Worm (Caenorhabditis elegans): ENCODE measurements around the gene ZK632.2.

Gene ZK632.2

ce11 chrIII:9782011-9782436 lies 16.9 kb upstream of the ZK632.2 start, which contains the start of gene vha-2:
vha-2 (plus strand) TSS chrIII:9782164.
- no peak for TF ChIP-seq unc-62 (GFP tag; optimal IDR thresholded peaks at IDR 0.05)
- peak; percentile 75 for TF ChIP-seq ama-1 (optimal IDR thresholded peaks at IDR 0.05)
- TF ChIP-seq nhr-43 (tag; optimal IDR thresholded peaks at IDR 0.05; ENCODE audit: poor library complexity, severe bottlenecking) = peak; percentile 37
- TF ChIP-seq elt-1 (tag; optimal IDR thresholded peaks at IDR 0.05) = no peak
- TF ChIP-seq nhr-77 (tag; optimal IDR thresholded peaks at IDR 0.05) = no peak
- no peak for TF ChIP-seq elt-3 (tag; optimal IDR thresholded peaks at IDR 0.05)
- TF ChIP-seq fkh-10 (GFP tag; optimal IDR thresholded peaks at IDR 0.05) = no peak
- peak; percentile 15 for TF ChIP-seq elt-2 (tag; optimal IDR thresholded peaks at IDR 0.05)
- TF ChIP-seq pqm-1 (tag; optimal IDR thresholded peaks at IDR 0.05) = no peak

- TF ChIP-seq mdl-1 (tag; optimal IDR thresholded peaks at IDR 0.05) (no peak), pqm-1 (tag; optimal IDR thresholded peaks at IDR 0.05) (no peak), sea-2 (GFP tag; optimal IDR thresholded peaks at IDR 0.05) (no peak), elt-2 (tag; optimal IDR thresholded peaks at IDR 0.05) (no peak), tbx-2 (tag; optimal IDR thresholded peaks at IDR 0.05) (no peak), lin-39 (tag; optimal IDR thresholded peaks at IDR 0.05) (no peak), skn-1 (tag; optimal IDR thresholded peaks at IDR 0.05) (no peak), ZK546.5 (tag; optimal IDR thresholded peaks at IDR 0.05) (no peak), ceh-16 (tag; optimal IDR thresholded peaks at IDR 0.05) (no peak), fkh-2 (tag; optimal IDR thresholded peaks at IDR 0.05) (no peak), eor-1 (tag; optimal IDR thresholded peaks at IDR 0.05) (no peak)
Observed at ce11 chrIII:9782483-9783081, 16.3 kb upstream of the ZK632.2 start, which contains the start of gene R10E11.6. R10E11.6 (plus strand) TSS chrIII:9783006.

- no peak for TF ChIP-seq nhr-67 (tag; optimal IDR thresholded peaks at IDR 0.05)
- TF ChIP-seq lsy-12 (tag; optimal IDR thresholded peaks at IDR 0.05) = peak; percentile 63
- peak; percentile 22 for TF ChIP-seq ceh-28 (tag; optimal IDR thresholded peaks at IDR 0.05)
- peak; percentile 24 for TF ChIP-seq elt-2 (tag; optimal IDR thresholded peaks at IDR 0.05)
- no peak for TF ChIP-seq mdl-1 (tag; optimal IDR thresholded peaks at IDR 0.05)
- TF ChIP-seq nhr-237 (tag; optimal IDR thresholded peaks at IDR 0.05) = no peak
- peak; percentile 23 for TF ChIP-seq jun-1 (tag; optimal IDR thresholded peaks at IDR 0.05)
- peak; percentile 28 for TF ChIP-seq tbx-2 (tag; optimal IDR thresholded peaks at IDR 0.05)
- no peak for TF ChIP-seq lin-15B (tag; optimal IDR thresholded peaks at IDR 0.05)
- TF ChIP-seq nhr-23 (tag; optimal IDR thresholded peaks at IDR 0.05) = peak; percentile 21
- no peak for TF ChIP-seq eor-1 (tag; optimal IDR thresholded peaks at IDR 0.05)
- no peak for TF ChIP-seq hmg-11 (tag; optimal IDR thresholded peaks at IDR 0.05)
- TF ChIP-seq nhr-43 (tag; optimal IDR thresholded peaks at IDR 0.05; ENCODE audit: poor library complexity, severe bottlenecking) = peak; percentile 33
- peak; percentile 65 for TF ChIP-seq aly-2 (tag; optimal IDR thresholded peaks at IDR 0.05)
- peak; percentile 27 for TF ChIP-seq nhr-77 (tag; optimal IDR thresholded peaks at IDR 0.05)
- TF ChIP-seq R02D3.7 (tag; optimal IDR thresholded peaks at IDR 0.05) = no peak
- TF ChIP-seq nhr-25 (tag; optimal IDR thresholded peaks at IDR 0.05) = no peak
- peak; percentile 8 for TF ChIP-seq ceh-82 (tag; optimal IDR thresholded peaks at IDR 0.05)
Observed at ce11 chrIII:9783133-9783590, 15.7 kb upstream of the ZK632.2 start.

- TF ChIP-seq nhr-43 (tag; optimal IDR thresholded peaks at IDR 0.05; ENCODE audit: poor library complexity, severe bottlenecking) = no peak
- peak; percentile 84 for TF ChIP-seq elt-2 (tag; optimal IDR thresholded peaks at IDR 0.05)
- no peak for TF ChIP-seq nfya-1 (tag; optimal IDR thresholded peaks at IDR 0.05; ENCODE audit: insufficient read depth)
- no peak for TF ChIP-seq ceh-82 (tag; optimal IDR thresholded peaks at IDR 0.05)
- TF ChIP-seq ceh-9 (tag; optimal IDR thresholded peaks at IDR 0.05) = no peak
- TF ChIP-seq nhr-12 (tag; optimal IDR thresholded peaks at IDR 0.05) = no peak
- TF ChIP-seq pqm-1 (tag; optimal IDR thresholded peaks at IDR 0.05) = peak; percentile 90
- TF ChIP-seq nhr-237 (tag; optimal IDR thresholded peaks at IDR 0.05) = no peak
- no peak for TF ChIP-seq fkh-10 (GFP tag; optimal IDR thresholded peaks at IDR 0.05)
- peak; percentile 37 for TF ChIP-seq pha-4 (tag; optimal IDR thresholded peaks at IDR 0.05)
Observed at ce11 chrIII:9786776-9787175, 12.1 kb upstream of the ZK632.2 start.

- TF ChIP-seq fkh-10 (GFP tag; optimal IDR thresholded peaks at IDR 0.05) = no peak
- no peak for TF ChIP-seq ztf-11 (tag; optimal IDR thresholded peaks at IDR 0.05)
- no peak for TF ChIP-seq lin-39 (tag; optimal IDR thresholded peaks at IDR 0.05)
- no peak for TF ChIP-seq ceh-82 (tag; optimal IDR thresholded peaks at IDR 0.05)
- no peak for TF ChIP-seq egl-27 (tag; optimal IDR thresholded peaks at IDR 0.05)
- TF ChIP-seq ama-1 (optimal IDR thresholded peaks at IDR 0.05) = no peak
- no peak for TF ChIP-seq ztf-4 (tag; optimal IDR thresholded peaks at IDR 0.05)
- TF ChIP-seq nfya-1 (tag; optimal IDR thresholded peaks at IDR 0.05; ENCODE audit: insufficient read depth) = peak; percentile 83
Observed at ce11 chrIII:9789083-9789482, 9.8 kb upstream of the ZK632.2 start.
